Worm (Caenorhabditis elegans) whole organism, L4/young adult: Measurements from ENCODE around the gene C28D4.7.

Source experiments
- W03F9.2 ChIP-seq: fragments of 150-350 bp; optimal IDR thresholded peaks from 2 replicates; lab custom pipeline; 2014; ENCODE audit warnings: missing biosample characterization, missing genetic modification characterization
- dao-5 ChIP-seq: sonication (generic microtip); optimal IDR thresholded peaks from 2 replicates; lab custom pipeline; 2016; ENCODE audit warnings: missing genotype, missing genetic modification characterization, moderate library complexity, missing compliant biosample characterization
- him-1 ChIP-seq: sonication (generic microtip); optimal IDR thresholded peaks from 2 replicates; lab custom pipeline; 2016; ENCODE audit warnings: missing genotype, missing genetic modification reagents, missing genetic modification characterization, missing compliant biosample characterization

- TF ChIP-seq W03F9.2 (tag; lab: Kevin White, UChicago) (no peak), him-1 (tag; lab: Kevin White, UChicago) (no peak), dao-5 (no peak)
These were observed 29.3 kb upstream of the C28D4.7 start, which contains the start of gene cav-1 for ce11 chrIV:9772096-9772720.
